Worm (Caenorhabditis elegans): Measurements from ENCODE around the gene Y41D4A.1.

Y41D4A.1 gene

DNA sequence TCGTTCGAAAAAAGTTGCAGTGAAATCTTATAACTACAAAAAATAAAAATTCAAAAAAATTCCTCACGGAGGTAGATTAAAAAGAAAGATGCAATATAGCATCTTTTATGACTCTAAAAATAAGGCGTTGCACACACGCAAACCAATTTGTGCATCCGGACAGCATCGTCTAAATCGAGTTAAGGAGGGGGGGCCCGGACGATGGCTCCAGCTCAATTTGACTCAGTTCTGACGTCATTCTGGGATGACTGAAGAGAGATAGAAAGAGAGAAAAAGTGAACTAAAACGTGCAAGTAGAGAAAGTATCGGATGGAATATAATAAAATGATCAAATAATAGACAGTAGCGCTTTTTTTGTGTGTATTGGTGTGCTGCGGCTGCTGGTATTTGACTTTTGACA lies 6.0 kb upstream of the Y41D4A.1 start:
- peak; percentile 3 for TF ChIP-seq lin-11 (tag; optimal IDR thresholded peaks at IDR 0.05)
- peak in 1 of 2 experiments; percentile 46 for TF ChIP-seq mdl-1 (tag; optimal IDR thresholded peaks at IDR 0.05)
- TF ChIP-seq C34F6.9 (tag; optimal IDR thresholded peaks at IDR 0.05), result peak; percentile 58
- TF ChIP-seq nhr-129 (tag; optimal IDR thresholded peaks at IDR 0.05), result peak; percentile 27
- no peak for TF ChIP-seq nhr-10 (tag; optimal IDR thresholded peaks at IDR 0.05)
- peak; percentile 66 for TF ChIP-seq sma-9 (GFP tag; optimal IDR thresholded peaks at IDR 0.05)
- no peak for TF ChIP-seq sma-9 (tag; optimal IDR thresholded peaks at IDR 0.05)
- peak in 1 of 2 experiments; percentile 54 for TF ChIP-seq lsy-2 (tag; optimal IDR thresholded peaks at IDR 0.05)
- TF ChIP-seq sem-4 (tag; optimal IDR thresholded peaks at IDR 0.05), result peak; percentile 71
- peak; percentile 56 for TF ChIP-seq F13H6.1 (tag; optimal IDR thresholded peaks at IDR 0.05)
- TF ChIP-seq lin-39 (tag; optimal IDR thresholded peaks at IDR 0.05), result no peak
- no peak for TF ChIP-seq gmeb-1 (tag; optimal IDR thresholded peaks at IDR 0.05)
- no peak for TF ChIP-seq unc-62 (GFP tag; optimal IDR thresholded peaks at IDR 0.05)
- TF ChIP-seq egl-27 (tag; optimal IDR thresholded peaks at IDR 0.05), result peak; percentile 15
- TF ChIP-seq ceh-82 (tag; optimal IDR thresholded peaks at IDR 0.05), result no peak
- peak; percentile 21 for TF ChIP-seq zag-1 (tag; optimal IDR thresholded peaks at IDR 0.05)
- no peak for TF ChIP-seq ztf-11 (tag; optimal IDR thresholded peaks at IDR 0.05)

DNA sequence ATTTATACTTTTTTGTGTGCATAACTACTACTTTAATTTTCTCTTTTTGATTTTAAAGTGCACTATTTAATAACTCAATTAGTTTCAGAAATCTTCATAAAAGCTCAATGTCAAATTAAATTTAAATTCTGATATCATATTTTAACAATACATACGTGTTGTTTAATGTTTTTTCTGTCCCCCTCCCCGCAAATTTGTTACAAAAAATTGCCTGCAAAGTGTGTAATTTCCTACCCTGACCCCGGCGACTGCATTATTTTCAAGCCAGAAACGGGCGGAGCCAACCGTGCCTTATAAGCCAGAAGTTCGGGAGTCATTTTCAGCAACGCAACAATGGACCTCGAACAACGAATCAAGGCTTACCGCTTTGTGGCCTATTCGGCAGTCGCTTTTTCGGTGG lies 3.7 kb upstream of the Y41D4A.1 start, which contains the start of gene col-108:
TSS of gene col-108 (plus strand) at position 301 of the 400 bp plus-strand sequence.
- TF ChIP-seq sma-9 (GFP tag; optimal IDR thresholded peaks at IDR 0.05) (no peak), sma-9 (tag; optimal IDR thresholded peaks at IDR 0.05) (no peak), peb-1 (tag; optimal IDR thresholded peaks at IDR 0.05) (no peak), nhr-12 (tag; optimal IDR thresholded peaks at IDR 0.05) (no peak), nhr-23 (tag; optimal IDR thresholded peaks at IDR 0.05) (no peak), elt-3 (tag; optimal IDR thresholded peaks at IDR 0.05) (no peak), R02D3.7 (tag; optimal IDR thresholded peaks at IDR 0.05) (no peak), elt-1 (tag; optimal IDR thresholded peaks at IDR 0.05) (no peak), gmeb-1 (tag; optimal IDR thresholded peaks at IDR 0.05) (no peak), fos-1 (tag; optimal IDR thresholded peaks at IDR 0.05) (no peak), mab-5 (tag; optimal IDR thresholded peaks at IDR 0.05) (no peak), lin-13 (GFP tag; optimal IDR thresholded peaks at IDR 0.05) (no peak), blmp-1 (tag; optimal IDR thresholded peaks at IDR 0.05; ENCODE audit: insufficient read depth) (no peak), alr-1 (tag; optimal IDR thresholded peaks at IDR 0.05) (no peak), lin-11 (tag; optimal IDR thresholded peaks at IDR 0.05) (no peak)

- no peak for TF ChIP-seq unc-39 (tag; optimal IDR thresholded peaks at IDR 0.05)
- TF ChIP-seq Y55F3AM.14 (GFP tag; optimal IDR thresholded peaks at IDR 0.05), result no peak
- TF ChIP-seq R02D3.7 (tag; optimal IDR thresholded peaks at IDR 0.05), result no peak
- TF ChIP-seq skn-1 (tag; optimal IDR thresholded peaks at IDR 0.05), result no peak
- TF ChIP-seq peb-1 (tag; optimal IDR thresholded peaks at IDR 0.05), result no peak
- no peak for TF ChIP-seq C34F6.9 (tag; optimal IDR thresholded peaks at IDR 0.05)
- no peak for TF ChIP-seq mbf-1 (tag; optimal IDR thresholded peaks at IDR 0.05)
- no peak for TF ChIP-seq nhr-21 (tag; optimal IDR thresholded peaks at IDR 0.05)
- TF ChIP-seq nhr-12 (tag; optimal IDR thresholded peaks at IDR 0.05), result no peak
- no peak for TF ChIP-seq unc-55 (GFP tag; optimal IDR thresholded peaks at IDR 0.05)
These were observed 2.9 kb upstream of the Y41D4A.1 start for ce11 chrIV:1769074-1769473.

- TF ChIP-seq ceh-82 (tag; optimal IDR thresholded peaks at IDR 0.05) (no peak), ztf-11 (tag; optimal IDR thresholded peaks at IDR 0.05) (no peak), Y55F3AM.14 (GFP tag; optimal IDR thresholded peaks at IDR 0.05) (no peak), mab-5 (tag; optimal IDR thresholded peaks at IDR 0.05) (no peak), nhr-237 (tag; optimal IDR thresholded peaks at IDR 0.05) (no peak), egl-27 (tag; optimal IDR thresholded peaks at IDR 0.05) (no peak), ztf-4 (tag; optimal IDR thresholded peaks at IDR 0.05) (no peak), skn-1 (tag; optimal IDR thresholded peaks at IDR 0.05) (no peak), nhr-12 (tag; optimal IDR thresholded peaks at IDR 0.05) (no peak), elt-1 (tag; optimal IDR thresholded peaks at IDR 0.05) (no peak), sma-3 (GFP tag; optimal IDR thresholded peaks at IDR 0.05) (no peak)
These were observed 9.6 kb downstream of the Y41D4A.1 start, which contains the start of gene frpr-19 for ce11 chrIV:1781559-1781958. TSS of gene frpr-19 (minus strand) at chrIV:1781659.

Measured in whole organism, L2 larva.